Fruit fly (Drosophila melanogaster) S2 (cell line): ENCODE measurements around the gene Cpr76Bc.

Experiments used
- CG8478 ChIP-seq: fragments of >200 bp; optimal IDR thresholded peaks from 2 replicates; lab custom pipeline; 2018
- CTCF ChIP-seq, 2 experiments: fragments of >200 bp; optimal IDR thresholded peaks; 2 replicates each; lab custom pipeline; 2018

Gene Cpr76Bc

dm6 chr3L:19557197-19557995 lies 36.7 kb downstream of the Cpr76Bc start:
- TF ChIP-seq CG8478 (lab: Kevin White, UChicago), result no peak
- no peak for TF ChIP-seq CTCF (optimal IDR thresholded peaks at IDR 0.05; lab: Kevin White, UChicago)

dm6 chr3L:19557996-19558375 lies 37.2 kb downstream of the Cpr76Bc start:
- TF ChIP-seq CG8478 (lab: Kevin White, UChicago) (no peak), CTCF (optimal IDR thresholded peaks at IDR 0.05; lab: Kevin White, UChicago) (no peak)

DNA sequence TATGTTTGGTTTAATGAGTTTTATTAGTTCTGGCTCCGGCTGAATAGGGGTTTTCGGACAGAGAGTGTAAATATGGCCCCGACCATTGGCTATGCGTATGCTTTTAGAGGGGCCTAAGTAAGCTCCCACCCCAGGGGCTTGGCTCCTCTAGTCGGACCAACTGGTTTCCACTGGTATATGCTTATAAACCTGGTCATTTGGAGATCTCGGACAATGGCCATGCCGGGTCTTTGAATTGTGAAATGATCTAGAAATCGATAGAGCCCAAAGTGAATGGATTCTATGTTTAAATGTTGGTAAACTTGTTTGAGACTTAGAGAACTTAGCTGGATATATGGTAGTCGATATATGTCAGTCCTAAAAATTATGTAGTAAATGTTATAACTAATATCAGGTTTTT lies 37.9 kb downstream of the Cpr76Bc start:
- no peak for TF ChIP-seq CG8478 (lab: Kevin White, UChicago)
- TF ChIP-seq CTCF (optimal IDR thresholded peaks at IDR 0.05; lab: Kevin White, UChicago), result no peak

dm6 chr3L:19559171-19559570 lies 38.4 kb downstream of the Cpr76Bc start:
- no peak for TF ChIP-seq CTCF (optimal IDR thresholded peaks at IDR 0.05; lab: Kevin White, UChicago)
- no peak for TF ChIP-seq CG8478 (lab: Kevin White, UChicago)

DNA sequence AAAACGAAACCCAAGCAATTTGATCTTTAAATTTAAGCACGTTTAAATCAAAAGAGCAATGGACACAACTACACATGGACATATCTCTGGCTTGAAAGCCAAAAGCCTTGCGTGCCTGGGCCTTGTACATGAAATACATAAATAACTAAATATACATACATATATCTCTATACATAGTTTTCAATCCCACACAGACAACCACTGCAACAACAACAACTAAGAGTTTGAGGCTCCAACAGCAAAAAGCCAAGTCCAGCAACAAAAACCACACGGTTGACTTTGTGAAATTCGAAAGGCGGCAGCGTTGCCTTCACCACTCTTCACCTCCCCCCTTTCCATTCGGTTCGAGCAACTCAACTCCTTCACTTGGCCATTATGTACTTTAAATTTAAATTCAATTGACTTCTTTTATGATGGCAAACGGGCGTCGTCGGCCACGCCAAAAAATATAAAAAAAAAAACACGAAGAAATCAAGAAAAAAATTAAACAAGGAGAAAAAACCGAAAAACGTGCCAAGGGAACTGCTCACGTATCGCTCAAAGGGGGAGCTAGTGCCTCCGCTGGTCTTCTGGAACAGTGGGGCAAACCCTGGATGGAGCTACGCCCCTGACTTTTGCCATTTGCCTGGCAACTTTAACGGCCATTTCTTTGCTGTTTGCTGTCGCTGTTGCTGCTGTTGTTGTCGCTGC lies 39.4 kb downstream of the Cpr76Bc start:
- TF ChIP-seq CG8478 (lab: Kevin White, UChicago), result no peak
- TF ChIP-seq CTCF (optimal IDR thresholded peaks at IDR 0.05; lab: Kevin White, UChicago), result no peak

dm6 chr3L:19560695-19561246 lies 40.0 kb downstream of the Cpr76Bc start:
- TF ChIP-seq CG8478 (lab: Kevin White, UChicago) (no peak), CTCF (optimal IDR thresholded peaks at IDR 0.05; lab: Kevin White, UChicago) (no peak)

dm6 chr3L:19561745-19562144 lies 41.0 kb downstream of the Cpr76Bc start:
- TF ChIP-seq CTCF (optimal IDR thresholded peaks at IDR 0.05; lab: Kevin White, UChicago) (no peak), CG8478 (lab: Kevin White, UChicago) (no peak)

dm6 chr3L:19562146-19562700 lies 41.5 kb downstream of the Cpr76Bc start:
- TF ChIP-seq CTCF (optimal IDR thresholded peaks at IDR 0.05; lab: Kevin White, UChicago), result no peak
- TF ChIP-seq CG8478 (lab: Kevin White, UChicago), result no peak

DNA sequence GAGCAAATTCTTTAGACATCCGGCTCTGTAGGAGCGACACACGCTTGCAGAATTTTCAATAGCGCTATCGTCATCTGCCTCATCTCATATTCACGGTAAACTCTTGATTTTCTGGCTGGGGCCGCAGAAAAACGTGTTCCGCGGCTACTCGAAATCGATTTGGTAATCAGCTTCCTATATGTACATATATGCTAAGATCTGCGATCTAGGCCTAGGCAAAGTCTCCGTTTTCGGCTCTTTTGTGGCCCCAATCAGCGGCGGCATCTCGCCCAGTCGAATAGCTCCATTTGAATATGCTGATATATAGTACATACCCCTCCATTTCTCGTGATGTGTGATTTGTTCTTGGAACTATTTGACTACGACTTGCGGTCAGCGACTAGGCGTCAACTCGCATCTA lies 42.3 kb downstream of the Cpr76Bc start:
- TF ChIP-seq CTCF (optimal IDR thresholded peaks at IDR 0.05; lab: Kevin White, UChicago) (no peak), CG8478 (lab: Kevin White, UChicago) (no peak)

- TF ChIP-seq CTCF (optimal IDR thresholded peaks at IDR 0.05; lab: Kevin White, UChicago) (no peak), CG8478 (lab: Kevin White, UChicago) (no peak)
Measured at dm6 chr3L:19564905-19565700, 44.4 kb downstream of the Cpr76Bc start.

- TF ChIP-seq CTCF (optimal IDR thresholded peaks at IDR 0.05; lab: Kevin White, UChicago) (no peak), CG8478 (lab: Kevin White, UChicago) (no peak)
Measured at dm6 chr3L:19566127-19566526, 45.4 kb downstream of the Cpr76Bc start.

dm6 chr3L:19568999-19569398 lies 48.3 kb downstream of the Cpr76Bc start:
- TF ChIP-seq CTCF (optimal IDR thresholded peaks at IDR 0.05; lab: Kevin White, UChicago) (peak; percentile 10 to 50), CG8478 (lab: Kevin White, UChicago) (no peak)

dm6 chr3L:19569407-19569806 lies 48.7 kb downstream of the Cpr76Bc start:
- TF ChIP-seq CG8478 (lab: Kevin White, UChicago), result no peak
- no peak for TF ChIP-seq CTCF (optimal IDR thresholded peaks at IDR 0.05; lab: Kevin White, UChicago)

dm6 chr3L:19574452-19574851 lies 53.7 kb downstream of the Cpr76Bc start:
- no peak for TF ChIP-seq CG8478 (lab: Kevin White, UChicago)
- TF ChIP-seq CTCF (optimal IDR thresholded peaks at IDR 0.05; lab: Kevin White, UChicago), result no peak
